Worm (Caenorhabditis elegans): ENCODE results near the gene F41B4.2.
A peak's percentile ranks its signal among the peaks of the same experiment; 100 is the strongest.

The F41B4.2 gene

ce11 chrX:6806463-6806862 is 28.6 kb downstream of the F41B4.2 start, which contains the start of gene atg-2:
TSS of gene atg-2 (plus strand) at chrX:6806763.
- no peak for TF ChIP-seq syd-9 (tag; optimal IDR thresholded peaks at IDR 0.05)
- peak; percentile 15 for TF ChIP-seq nfya-1 (tag; optimal IDR thresholded peaks at IDR 0.05)
- no peak for TF ChIP-seq hlh-6 (tag; optimal IDR thresholded peaks at IDR 0.05)
- no peak for TF ChIP-seq pat-9 (tag; optimal IDR thresholded peaks at IDR 0.05)
- peak; percentile 29 for TF ChIP-seq ceh-31 (tag; optimal IDR thresholded peaks at IDR 0.05)
- TF ChIP-seq dve-1 (tag; optimal IDR thresholded peaks at IDR 0.05), result no peak
- no peak for TF ChIP-seq pros-1 (tag; optimal IDR thresholded peaks at IDR 0.05)
- TF ChIP-seq ceh-24 (tag; optimal IDR thresholded peaks at IDR 0.05), result no peak
- no peak for TF ChIP-seq fkh-6 (tag; optimal IDR thresholded peaks at IDR 0.05)
- TF ChIP-seq sdc-2 (tag; optimal IDR thresholded peaks at IDR 0.05), result peak; percentile 37
- no peak for TF ChIP-seq pha-4 (tag; optimal IDR thresholded peaks at IDR 0.05)
- TF ChIP-seq fkh-10 (GFP tag; optimal IDR thresholded peaks at IDR 0.05), result no peak
- TF ChIP-seq elt-4 (tag; optimal IDR thresholded peaks at IDR 0.05), result no peak
- TF ChIP-seq npax-4 (tag; optimal IDR thresholded peaks at IDR 0.05), result no peak
- no peak for TF ChIP-seq ceh-18 (tag; optimal IDR thresholded peaks at IDR 0.05)
- TF ChIP-seq F13H6.1 (tag; optimal IDR thresholded peaks at IDR 0.05), result no peak
- no peak for TF ChIP-seq hlh-15 (tag; optimal IDR thresholded peaks at IDR 0.05)

- TF ChIP-seq ceh-2 (tag; optimal IDR thresholded peaks at IDR 0.05) (no peak), odd-2 (tag; optimal IDR thresholded peaks at IDR 0.05) (no peak), ahr-1 (tag; optimal IDR thresholded peaks at IDR 0.05) (no peak), hlh-6 (tag; optimal IDR thresholded peaks at IDR 0.05) (no peak), elt-2 (tag; optimal IDR thresholded peaks at IDR 0.05) (no peak), nhr-232 (tag; optimal IDR thresholded peaks at IDR 0.05) (no peak), unc-42 (tag; optimal IDR thresholded peaks at IDR 0.05) (no peak), ceh-31 (tag; optimal IDR thresholded peaks at IDR 0.05) (no peak)
Measured at ce11 chrX:6805427-6805826, 29.6 kb downstream of the F41B4.2 start.

ce11 chrX:6804857-6805256 is 30.2 kb downstream of the F41B4.2 start:
- TF ChIP-seq fkh-10 (GFP tag; optimal IDR thresholded peaks at IDR 0.05), result no peak
- TF ChIP-seq npax-4 (tag; optimal IDR thresholded peaks at IDR 0.05), result no peak
- no peak for TF ChIP-seq ets-4 (tag; optimal IDR thresholded peaks at IDR 0.05)
- no peak for TF ChIP-seq sox-2 (GFP tag; IDR thresholded peaks at IDR 0.05)
- no peak for TF ChIP-seq ceh-30 (tag; optimal IDR thresholded peaks at IDR 0.05)
- TF ChIP-seq ref-2 (tag; optimal IDR thresholded peaks at IDR 0.05), result no peak
- peak; percentile 67 for TF ChIP-seq ceh-48 (tag; optimal IDR thresholded peaks at IDR 0.05)
- TF ChIP-seq tbx-7 (tag; optimal IDR thresholded peaks at IDR 0.05), result no peak
- peak; percentile 4 for TF ChIP-seq hlh-30 (tag; optimal IDR thresholded peaks at IDR 0.05; ENCODE audit: insufficient read depth)
- no peak for TF ChIP-seq K02D7.2 (tag; optimal IDR thresholded peaks at IDR 0.05)
- TF ChIP-seq elt-2 (tag; optimal IDR thresholded peaks at IDR 0.05), result peak; percentile 31
- no peak for TF ChIP-seq C08G9.2 (tag; optimal IDR thresholded peaks at IDR 0.05)
- TF ChIP-seq unc-42 (tag; optimal IDR thresholded peaks at IDR 0.05), result peak; percentile 66
- TF ChIP-seq Y22D7AL.16 (tag; optimal IDR thresholded peaks at IDR 0.05), result no peak
- no peak for TF ChIP-seq ceh-22 (tag; optimal IDR thresholded peaks at IDR 0.05)
- no peak for TF ChIP-seq hlh-8 (tag; optimal IDR thresholded peaks at IDR 0.05)
- peak; percentile 11 for TF ChIP-seq ceh-31 (tag; optimal IDR thresholded peaks at IDR 0.05)
- TF ChIP-seq pax-1 (tag; optimal IDR thresholded peaks at IDR 0.05), result no peak
- no peak for TF ChIP-seq hlh-6 (tag; optimal IDR thresholded peaks at IDR 0.05)
- TF ChIP-seq unc-3 (GFP tag; conservative IDR thresholded peaks at IDR 0.05), result no peak
- TF ChIP-seq unc-3 (tag; optimal IDR thresholded peaks at IDR 0.05), result no peak
- TF ChIP-seq nfya-1 (tag; optimal IDR thresholded peaks at IDR 0.05), result no peak
- TF ChIP-seq sdc-2 (tag; optimal IDR thresholded peaks at IDR 0.05), result peak; percentile 69
- no peak for TF ChIP-seq ttx-3 (tag; optimal IDR thresholded peaks at IDR 0.05)
- no peak for TF ChIP-seq pha-2 (tag; optimal IDR thresholded peaks at IDR 0.05)
- no peak for TF ChIP-seq ceh-45 (GFP tag; IDR thresholded peaks at IDR 0.05)

All from whole organism, late embryonic.